Worm (Caenorhabditis elegans) whole organism, late embryonic: ENCODE results near the gene daf-41.

ENCODE experiments used
- elt-2 ChIP-seq: sonication (generic microtip); optimal IDR thresholded peaks from 2 replicates; lab custom pipeline; 2016; ENCODE audit warnings: missing genetic modification reagents, missing genetic modification characterization, missing compliant biosample characterization
- hlh-8 ChIP-seq: sonication (generic microtip); optimal IDR thresholded peaks from 2 replicates; lab custom pipeline; 2016; ENCODE audit warnings: missing genotype, missing genetic modification characterization, missing compliant biosample characterization
- pha-4 ChIP-seq: fragments of 150-350 bp; optimal IDR thresholded peaks from 2 replicates; lab custom pipeline; 2018; ENCODE audit warnings: missing biosample characterization, missing genetic modification reagents, missing genetic modification characterization

- no peak for TF ChIP-seq pha-4 (tag; lab: Kevin White, UChicago)
- TF ChIP-seq hlh-8 (tag; lab: Kevin White, UChicago), result no peak
- TF ChIP-seq elt-2 (tag; lab: Kevin White, UChicago), result no peak
Observed at ce11 chrIII:5310403-5310802, 35.8 kb upstream of the daf-41 start.
